Worm (Caenorhabditis elegans): ENCODE results near the gene M88.3.
A peak's percentile ranks its signal among the peaks of the same experiment; 100 is the strongest.

Gene M88.3

ce11 chrIII:4562070-4562788, 17.4 kb upstream of the M88.3 start, which contains the start of gene pan-1 (continued):
- TF ChIP-seq ceh-8 (GFP tag; optimal IDR thresholded peaks at IDR 0.05) (no peak), lin-35 (GFP tag; optimal IDR thresholded peaks at IDR 0.05) (peak in 1 of 2 experiments; percentile 0), ets-5 (GFP tag; IDR thresholded peaks at IDR 0.05) (no peak), aly-2 (tag; optimal IDR thresholded peaks at IDR 0.05) (no peak), C04F5.9 (tag; optimal IDR thresholded peaks at IDR 0.05) (no peak), ces-1 (GFP tag; optimal IDR thresholded peaks at IDR 0.05) (no peak), nhr-28 (tag; optimal IDR thresholded peaks at IDR 0.05) (no peak), tbx-2 (tag; optimal IDR thresholded peaks at IDR 0.05) (no peak), zip-4 (GFP tag; optimal IDR thresholded peaks at IDR 0.05) (no peak), isw-1 (GFP tag; IDR thresholded peaks at IDR 0.05) (no peak), grh-1 (GFP tag; IDR thresholded peaks at IDR 0.05) (no peak), lin-15B (tag; optimal IDR thresholded peaks at IDR 0.05) (no peak), nhr-71 (tag; optimal IDR thresholded peaks at IDR 0.05) (peak; percentile 39), lin-39 (tag; optimal IDR thresholded peaks at IDR 0.05) (no peak), irx-1 (tag; optimal IDR thresholded peaks at IDR 0.05) (no peak), snpc-4 (tag; optimal IDR thresholded peaks at IDR 0.05) (peak; percentile 20), elt-2 (tag; optimal IDR thresholded peaks at IDR 0.05) (no peak)

DNA sequence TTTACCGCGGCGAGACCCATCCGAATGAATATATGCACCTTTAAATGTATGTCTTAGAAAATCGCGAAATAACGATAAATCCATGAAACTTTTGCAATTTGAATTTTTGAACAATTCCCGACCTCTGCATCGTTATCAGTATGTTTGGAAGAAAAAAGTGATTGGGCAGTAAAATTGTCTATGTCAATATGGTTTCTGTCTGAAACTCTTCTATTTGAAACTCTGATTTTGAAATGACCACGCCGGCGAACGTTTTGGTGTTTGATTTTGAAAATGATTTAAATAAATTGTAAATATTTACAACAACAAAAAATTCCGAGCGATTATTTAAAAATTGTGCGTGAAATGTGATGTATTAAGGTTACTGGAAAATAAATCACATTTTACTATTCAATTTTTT, 16.4 kb upstream of the M88.3 start:
- TF ChIP-seq mef-2 (tag; optimal IDR thresholded peaks at IDR 0.05) (no peak), ama-1 (optimal IDR thresholded peaks at IDR 0.05) (no peak), grh-1 (GFP tag; IDR thresholded peaks at IDR 0.05) (no peak), lin-39 (tag; optimal IDR thresholded peaks at IDR 0.05) (no peak), sup-37 (GFP tag; optimal IDR thresholded peaks at IDR 0.05) (no peak), fkh-4 (tag; optimal IDR thresholded peaks at IDR 0.05; ENCODE audit: borderline replicate concordance) (no peak), nhr-19 (GFP tag; conservative IDR thresholded peaks at IDR 0.05) (no peak), unc-130 (tag; optimal IDR thresholded peaks at IDR 0.05) (no peak), lsy-2 (tag; optimal IDR thresholded peaks at IDR 0.05) (no peak)

ce11 chrIII:4560393-4560890, 15.6 kb upstream of the M88.3 start:
- TF ChIP-seq ama-1 (optimal IDR thresholded peaks at IDR 0.05) (no peak), nhr-84 (tag; optimal IDR thresholded peaks at IDR 0.05) (no peak), nhr-85 (tag) (peak; percentile 84), lin-14 (GFP tag; optimal IDR thresholded peaks at IDR 0.05) (peak; percentile 98), fkh-4 (tag; optimal IDR thresholded peaks at IDR 0.05; ENCODE audit: borderline replicate concordance) (no peak), ets-5 (GFP tag; IDR thresholded peaks at IDR 0.05) (no peak), nhr-28 (tag; optimal IDR thresholded peaks at IDR 0.05) (no peak), sup-37 (GFP tag; optimal IDR thresholded peaks at IDR 0.05) (no peak), Y116A8C.19 (tag; optimal IDR thresholded peaks at IDR 0.05; ENCODE audit: borderline replicate concordance) (no peak), snpc-4 (tag; optimal IDR thresholded peaks at IDR 0.05) (no peak), tlp-1 (tag; optimal IDR thresholded peaks at IDR 0.05) (no peak), alr-1 (tag; optimal IDR thresholded peaks at IDR 0.05; ENCODE audit: borderline replicate concordance) (no peak), ceh-8 (GFP tag; optimal IDR thresholded peaks at IDR 0.05) (no peak), ceh-90 (tag; optimal IDR thresholded peaks at IDR 0.05) (no peak), ceh-88 (GFP tag; IDR thresholded peaks at IDR 0.05) (no peak), sptf-1 (tag; optimal IDR thresholded peaks at IDR 0.05) (no peak), dpl-1 (GFP tag; optimal IDR thresholded peaks at IDR 0.05) (peak in 2 of 3 experiments; percentile 34 to 47), nhr-90 (tag; optimal IDR thresholded peaks at IDR 0.05; ENCODE audit: poor library complexity) (peak; percentile 71), hpl-2 (GFP tag; optimal IDR thresholded peaks at IDR 0.05) (no peak), zag-1 (tag; optimal IDR thresholded peaks at IDR 0.05) (no peak), lsy-2 (tag; optimal IDR thresholded peaks at IDR 0.05) (peak; percentile 61), ceh-63 (GFP tag; optimal IDR thresholded peaks at IDR 0.05) (no peak), elt-2 (tag; optimal IDR thresholded peaks at IDR 0.05) (no peak), efl-1 (optimal IDR thresholded peaks at IDR 0.05) (peak; percentile 70 to 82), efl-1 (GFP tag; optimal IDR thresholded peaks at IDR 0.05 in 1 of 2) (peak; percentile 33 to 93), grh-1 (GFP tag; IDR thresholded peaks at IDR 0.05) (peak; percentile 36; the same call in 1 of the 2 replicates), aly-2 (tag; optimal IDR thresholded peaks at IDR 0.05) (peak; percentile 22), nhr-20 (tag; optimal IDR thresholded peaks at IDR 0.05) (peak; percentile 69), fos-1 (tag; optimal IDR thresholded peaks at IDR 0.05) (no peak), lin-35 (GFP tag; optimal IDR thresholded peaks at IDR 0.05) (peak; percentile 52 to 53), pag-3 (tag; optimal IDR thresholded peaks at IDR 0.05; ENCODE audit: borderline replicate concordance, insufficient read depth) (no peak), sox-4 (tag; optimal IDR thresholded peaks at IDR 0.05) (no peak), xbp-1 (tag; optimal IDR thresholded peaks at IDR 0.05) (peak; percentile 69), rnt-1 (tag; optimal IDR thresholded peaks at IDR 0.05) (peak; percentile 67)
